Fruit fly (Drosophila melanogaster) Kc167 (cell line): ENCODE measurements around the gene Pcd.

Source experiments
- Myc ChIP-seq: fragments of >200 bp; optimal IDR thresholded peaks from 2 replicates; lab custom pipeline; 2017; ENCODE audit warnings: missing external identifiers
- psq ChIP-seq: fragments of >200 bp; optimal IDR thresholded peaks from 2 replicates; lab custom pipeline; 2017; ENCODE audit warnings: missing external identifiers

DNA sequence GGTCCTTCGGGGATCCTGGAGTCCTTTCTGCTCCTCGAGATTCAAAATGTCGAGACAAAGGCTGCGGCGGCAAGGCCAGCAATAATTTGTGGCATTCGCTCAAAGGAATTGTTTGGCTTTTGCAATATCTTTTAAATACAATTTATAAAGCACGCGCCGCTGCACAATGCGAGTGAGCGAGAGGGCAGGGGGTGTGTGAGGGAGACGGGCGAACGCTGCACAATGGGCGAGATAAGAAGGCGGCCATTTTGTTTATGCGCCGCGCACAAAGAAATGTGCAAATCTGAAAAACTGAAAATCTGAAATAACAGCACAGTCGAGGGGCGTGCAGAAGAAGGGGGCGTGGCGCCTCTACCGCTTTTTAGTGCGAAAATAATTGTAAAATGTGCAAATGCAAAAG lies 14.6 kb upstream of the Pcd start:
- no peak for TF ChIP-seq Myc (lab: Kevin White, UChicago)
- TF ChIP-seq psq: no peak
